Worm (Caenorhabditis elegans): ENCODE measurements around the gene cyp-33C5.
A peak's percentile ranks its signal among the peaks of the same experiment; 100 is the strongest.

ce11 chrV:2199594-2199993, 45.2 kb upstream of the cyp-33C5 start:
- TF ChIP-seq C06A6.2 (GFP tag; conservative IDR thresholded peaks at IDR 0.05) (no peak), unc-130 (GFP tag; optimal IDR thresholded peaks at IDR 0.05) (no peak), sdz-38 (tag; optimal IDR thresholded peaks at IDR 0.05) (no peak), cebp-2 (GFP tag; IDR thresholded peaks at IDR 0.05) (no peak), zfh-2 (GFP tag; conservative IDR thresholded peaks at IDR 0.05) (0 out of 2 replicates have a peak, but pooled peaks have one; percentile 12), T26A5.8 (tag; optimal IDR thresholded peaks at IDR 0.05) (no peak), nfyb-1 (GFP tag; IDR thresholded peaks at IDR 0.05) (0 out of 2 replicates have a peak, but pooled peaks have one; percentile 39), let-607 (tag; optimal IDR thresholded peaks at IDR 0.05) (no peak)

Data from whole organism, young adult.